Fruit fly (Drosophila melanogaster) whole organism: ENCODE results near the gene Pde1c.

Source experiments
- Dll ChIP-seq: fragments of >200 bp; optimal IDR thresholded peaks from 2 replicates; lab custom pipeline; 2017
- pan ChIP-seq: fragments of >200 bp; optimal IDR thresholded peaks from 2 replicates; lab custom pipeline; 2017
- usp ChIP-seq: fragments of >200 bp; optimal IDR thresholded peaks from 2 replicates; lab custom pipeline; 2017; ENCODE audit warnings: missing biosample characterization, missing genetic modification characterization, mixed read lengths

dm6 chr2L:11977721-11978120 is 49.3 kb upstream of the Pde1c start:
- TF ChIP-seq pan (lab: Kevin White, UChicago) (no peak), Dll (no peak), usp (GFP tag; lab: Kevin White, UChicago) (no peak)
